Worm (Caenorhabditis elegans) whole organism, late embryonic: Measurements from ENCODE around the gene mtre-1.

Experiments used
- C08G9.2 ChIP-seq: sonication (generic microtip); optimal IDR thresholded peaks from 2 replicates; lab custom pipeline; 2016; ENCODE audit warnings: mild to moderate bottlenecking, missing genetic modification characterization, moderate library complexity, missing compliant biosample characterization
- C38D4.7 ChIP-seq: fragments of 200-800 bp; sonication (Bioruptor generic); optimal IDR thresholded peaks from 2 replicates; lab custom pipeline; 2018; ENCODE audit warnings: mild to moderate bottlenecking, missing genetic modification characterization, moderate library complexity, missing compliant biosample characterization
- K02D7.2 ChIP-seq: sonication (generic microtip); optimal IDR thresholded peaks from 2 replicates; lab custom pipeline; 2017; ENCODE audit warnings: mild to moderate bottlenecking, missing genetic modification characterization, missing compliant biosample characterization
- K09A11.1 ChIP-seq: sonication (generic microtip); optimal IDR thresholded peaks from 2 replicates; lab custom pipeline; 2017; ENCODE audit warnings: antibody characterized with exemption, mild to moderate bottlenecking, missing genetic modification characterization, missing compliant biosample characterization; ENCODE audit not compliant: insufficient read depth
- T23F11.4 ChIP-seq: fragments of 200-800 bp; sonication (Bioruptor generic); optimal IDR thresholded peaks from 2 replicates; lab custom pipeline; 2018; ENCODE audit warnings: mild to moderate bottlenecking, missing genetic modification characterization, missing compliant biosample characterization
- Y22D7AL.16 ChIP-seq: sonication (generic microtip); optimal IDR thresholded peaks from 2 replicates; lab custom pipeline; 2016; ENCODE audit warnings: missing genetic modification characterization, missing compliant biosample characterization
- ama-1 ChIP-seq: fragments of 150-350 bp; optimal IDR thresholded peaks from 2 replicates; lab custom pipeline; 2014
- ceh-14 ChIP-seq: sonication (generic microtip); optimal IDR thresholded peaks from 2 replicates; lab custom pipeline; 2016; ENCODE audit warnings: missing genotype, missing genetic modification characterization, missing compliant biosample characterization
- ceh-18 ChIP-seq: sonication (generic microtip); optimal IDR thresholded peaks from 2 replicates; lab custom pipeline; 2016; ENCODE audit warnings: missing genetic modification characterization, missing compliant biosample characterization
- ceh-19 ChIP-seq: fragments of 200-800 bp; sonication (Bioruptor generic); optimal IDR thresholded peaks from 2 replicates; lab custom pipeline; 2018; ENCODE audit warnings: mild to moderate bottlenecking, missing genetic modification characterization, missing compliant biosample characterization
- ceh-2 ChIP-seq: sonication (generic microtip); optimal IDR thresholded peaks from 2 replicates; lab custom pipeline; 2016; ENCODE audit warnings: missing genotype, missing genetic modification characterization, missing compliant biosample characterization
- ceh-22 ChIP-seq: sonication (generic microtip); optimal IDR thresholded peaks from 2 replicates; lab custom pipeline; 2017; ENCODE audit warnings: missing biosample characterization, missing genetic modification characterization
- ceh-30 ChIP-seq: fragments of 150-350 bp; optimal IDR thresholded peaks from 2 replicates; lab custom pipeline; 2014; ENCODE audit warnings: missing biosample characterization, missing genetic modification characterization
- ceh-31 ChIP-seq: sonication (generic microtip); optimal IDR thresholded peaks from 2 replicates; lab custom pipeline; 2016; ENCODE audit warnings: missing genetic modification characterization, missing compliant biosample characterization
- ceh-34 ChIP-seq: sonication (generic microtip); optimal IDR thresholded peaks from 2 replicates; lab custom pipeline; 2016; ENCODE audit warnings: mild to moderate bottlenecking, missing genetic modification characterization, missing compliant biosample characterization
- ceh-48 ChIP-seq: sonication (generic microtip); optimal IDR thresholded peaks from 2 replicates; lab custom pipeline; 2016; ENCODE audit warnings: missing genetic modification characterization, inconsistent platforms, missing compliant biosample characterization
- ceh-6 ChIP-seq: fragments of 200-800 bp; sonication (Bioruptor generic); optimal IDR thresholded peaks from 2 replicates; lab custom pipeline; 2018; ENCODE audit warnings: mild to moderate bottlenecking, missing genetic modification characterization, missing compliant biosample characterization
- che-1 ChIP-seq: sonication (generic microtip); optimal IDR thresholded peaks from 2 replicates; lab custom pipeline; 2016; ENCODE audit warnings: mild to moderate bottlenecking, missing genetic modification characterization, missing compliant biosample characterization
- dve-1 ChIP-seq: sonication (generic microtip); optimal IDR thresholded peaks from 2 replicates; lab custom pipeline; 2017; ENCODE audit warnings: antibody characterized with exemption, mild to moderate bottlenecking, missing genetic modification characterization, missing compliant biosample characterization
- elt-2 ChIP-seq: sonication (generic microtip); optimal IDR thresholded peaks from 2 replicates; lab custom pipeline; 2016; ENCODE audit warnings: missing genetic modification reagents, missing genetic modification characterization, missing compliant biosample characterization
- elt-4 ChIP-seq: sonication (generic microtip); optimal IDR thresholded peaks from 2 replicates; lab custom pipeline; 2016; ENCODE audit warnings: missing genetic modification characterization, missing compliant biosample characterization
- ets-4 ChIP-seq: sonication (generic microtip); optimal IDR thresholded peaks from 2 replicates; lab custom pipeline; 2016; ENCODE audit warnings: missing genetic modification characterization, missing compliant biosample characterization
- eyg-1 ChIP-seq: sonication (generic microtip); optimal IDR thresholded peaks from 2 replicates; lab custom pipeline; 2016; ENCODE audit warnings: missing genotype, missing genetic modification characterization, missing compliant biosample characterization
- fax-1 ChIP-seq: sonication (generic microtip); optimal IDR thresholded peaks from 2 replicates; lab custom pipeline; 2016; ENCODE audit warnings: missing genotype, missing genetic modification characterization, missing compliant biosample characterization
- fkh-10 ChIP-seq: fragments of 150-350 bp; optimal IDR thresholded peaks from 2 replicates; lab custom pipeline; 2014; ENCODE audit warnings: missing biosample characterization, missing genetic modification reagents, missing genetic modification characterization
- fkh-6 ChIP-seq: sonication (generic microtip); optimal IDR thresholded peaks from 2 replicates; lab custom pipeline; 2016; ENCODE audit warnings: missing genetic modification characterization, missing compliant biosample characterization
- gmeb-2 ChIP-seq: sonication (generic microtip); optimal IDR thresholded peaks from 2 replicates; lab custom pipeline; 2016; ENCODE audit warnings: missing genetic modification characterization, inconsistent platforms, missing compliant biosample characterization
- hlh-13 ChIP-seq: fragments of 200-800 bp; sonication (Bioruptor generic); optimal IDR thresholded peaks from 2 replicates; lab custom pipeline; 2018; ENCODE audit warnings: mild to moderate bottlenecking, missing genetic modification characterization, missing compliant biosample characterization
- hlh-15 ChIP-seq: sonication (generic microtip); optimal IDR thresholded peaks from 2 replicates; lab custom pipeline; 2016; ENCODE audit warnings: missing genetic modification characterization, missing compliant biosample characterization
- hlh-30 ChIP-seq: sonication (generic microtip); optimal IDR thresholded peaks from 2 replicates; lab custom pipeline; 2017; ENCODE audit warnings: antibody characterized with exemption, missing genetic modification characterization, missing compliant biosample characterization; ENCODE audit not compliant: insufficient read depth
- hlh-6 ChIP-seq: sonication (generic microtip); optimal IDR thresholded peaks from 2 replicates; lab custom pipeline; 2016; ENCODE audit warnings: missing genotype, missing genetic modification characterization, missing compliant biosample characterization
- lim-6 ChIP-seq: sonication (generic microtip); optimal IDR thresholded peaks from 2 replicates; lab custom pipeline; 2016; ENCODE audit warnings: missing genetic modification characterization, missing compliant biosample characterization
- madf-2 ChIP-seq: sonication (generic microtip); optimal IDR thresholded peaks from 2 replicates; lab custom pipeline; 2017; ENCODE audit warnings: missing genetic modification characterization, missing compliant biosample characterization
- nfya-1 ChIP-seq: sonication (generic microtip); optimal IDR thresholded peaks from 2 replicates; lab custom pipeline; 2017; ENCODE audit warnings: missing genetic modification characterization, mild to moderate bottlenecking, missing compliant biosample characterization, antibody characterized with exemption, moderate library complexity
- nhr-232 ChIP-seq: sonication (generic microtip); optimal IDR thresholded peaks from 2 replicates; lab custom pipeline; 2016; ENCODE audit warnings: missing genetic modification characterization, missing compliant biosample characterization
- npax-4 ChIP-seq: sonication (generic microtip); optimal IDR thresholded peaks from 2 replicates; lab custom pipeline; 2016; ENCODE audit warnings: missing genetic modification characterization, missing compliant biosample characterization
- odd-2 ChIP-seq: sonication (generic microtip); optimal IDR thresholded peaks from 2 replicates; lab custom pipeline; 2017; ENCODE audit warnings: antibody characterized with exemption, mild to moderate bottlenecking, missing genetic modification characterization, missing compliant biosample characterization
- pag-3 ChIP-seq: sonication (generic microtip); optimal IDR thresholded peaks from 2 replicates; lab custom pipeline; 2016; ENCODE audit warnings: missing compliant biosample characterization, missing genetic modification characterization, borderline replicate concordance
- pat-9 ChIP-seq: fragments of 200-800 bp; sonication (Bioruptor generic); optimal IDR thresholded peaks from 2 replicates; lab custom pipeline; 2018; ENCODE audit warnings: mild to moderate bottlenecking, missing genetic modification characterization, moderate library complexity, missing compliant biosample characterization
- pha-2 ChIP-seq: sonication (generic microtip); optimal IDR thresholded peaks from 2 replicates; lab custom pipeline; 2017; ENCODE audit warnings: mild to moderate bottlenecking, missing genetic modification characterization, missing compliant biosample characterization
- pha-4 ChIP-seq: fragments of 150-350 bp; optimal IDR thresholded peaks from 2 replicates; lab custom pipeline; 2018; ENCODE audit warnings: missing biosample characterization, missing genetic modification reagents, missing genetic modification characterization
- pros-1 ChIP-seq: fragments of 150-350 bp; optimal IDR thresholded peaks from 2 replicates; lab custom pipeline; 2014; ENCODE audit warnings: missing biosample characterization, missing genetic modification reagents, missing genetic modification characterization
- ref-2 ChIP-seq: sonication (generic microtip); optimal IDR thresholded peaks from 2 replicates; lab custom pipeline; 2016; ENCODE audit warnings: missing genetic modification characterization, missing compliant biosample characterization
- rnt-1 ChIP-seq: sonication (generic microtip); optimal IDR thresholded peaks from 2 replicates; lab custom pipeline; 2016; ENCODE audit warnings: missing genetic modification characterization, missing compliant biosample characterization
- sdc-2 ChIP-seq: sonication (generic microtip); optimal IDR thresholded peaks from 2 replicates; lab custom pipeline; 2016; ENCODE audit warnings: missing genotype, missing genetic modification characterization, missing compliant biosample characterization
- sox-2 ChIP-seq: fragments of 200-800 bp; sonication (Bioruptor generic); IDR thresholded peaks from 2 replicates; pipeline ENCODE4 v1.3.6; 2022; ENCODE audit warnings: missing genetic modification reagents, missing genetic modification characterization, missing compliant biosample characterization
- tbx-2 ChIP-seq: sonication (generic microtip); optimal IDR thresholded peaks from 2 replicates; lab custom pipeline; 2016; ENCODE audit warnings: missing genetic modification characterization, missing compliant biosample characterization
- tbx-7 ChIP-seq: sonication (generic microtip); optimal IDR thresholded peaks from 2 replicates; lab custom pipeline; 2016; ENCODE audit warnings: missing genotype, missing genetic modification characterization, missing compliant biosample characterization
- ttx-3 ChIP-seq: sonication (generic microtip); optimal IDR thresholded peaks from 2 replicates; lab custom pipeline; 2016; ENCODE audit warnings: missing genetic modification reagents, missing genetic modification characterization, missing compliant biosample characterization
- unc-3 ChIP-seq, 2 experiments: fragments of 200-800 bp in 1 of 2; sonication (Bioruptor generic) in 1 of 2; sonication (generic microtip) in 1 of 2; conservative IDR thresholded peaks in 1 of 2; optimal IDR thresholded peaks in 1 of 2; 2 replicates each; pipeline versions ENCODE4 v1.3.6 to Lab custom; 2016 to 2022; ENCODE audit warnings: missing compliant biosample characterization in 2 of 2, missing genetic modification characterization in 2 of 2, missing genetic modification reagents in 1 of 2
- unc-86 ChIP-seq: sonication (generic microtip); optimal IDR thresholded peaks from 2 replicates; lab custom pipeline; 2016; ENCODE audit warnings: missing genetic modification characterization, missing compliant biosample characterization
- zip-5 ChIP-seq: sonication (generic microtip); optimal IDR thresholded peaks from 2 replicates; lab custom pipeline; 2016; ENCODE audit warnings: missing genetic modification characterization, missing compliant biosample characterization
- ztf-16 ChIP-seq: sonication (generic microtip); optimal IDR thresholded peaks from 2 replicates; lab custom pipeline; 2017; ENCODE audit warnings: missing genetic modification characterization, missing compliant biosample characterization

mtre-1 gene

DNA sequence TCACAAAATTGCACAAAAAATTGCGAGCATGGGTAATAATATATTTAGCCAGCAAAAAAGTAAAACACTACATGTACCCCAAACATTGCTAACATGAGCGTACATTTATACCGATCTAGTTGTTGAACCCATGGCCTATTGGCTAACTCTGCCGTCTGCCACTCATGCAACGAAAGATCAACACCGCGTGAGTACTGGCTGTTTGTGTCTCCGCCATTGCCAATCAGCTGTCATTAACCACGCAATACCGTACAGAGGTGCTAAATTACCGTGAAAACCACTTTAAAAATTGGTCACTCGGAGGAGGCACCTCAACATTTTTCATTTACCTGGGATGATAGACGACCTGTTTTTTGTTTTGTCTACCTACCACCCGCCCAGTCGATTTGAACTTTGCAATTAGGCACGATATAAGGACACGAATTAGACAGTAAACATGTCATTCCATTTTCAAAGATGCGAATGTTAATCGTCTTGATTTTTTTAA lies 25.0 kb upstream of the mtre-1 start, which contains the start of gene K02C4.2:
Gene K02C4.2 (plus strand): TSS at position 437 of the 487 bp plus-strand sequence.
- no peak for TF ChIP-seq ama-1
- peak; percentile 9 for TF ChIP-seq tbx-7 (tag; lab: Kevin White, UChicago)
- peak; percentile 9 for TF ChIP-seq fax-1 (tag; lab: Kevin White, UChicago)
- TF ChIP-seq fkh-10: no peak
- TF ChIP-seq ets-4 (tag; lab: Kevin White, UChicago): no peak
- TF ChIP-seq K02D7.2 (tag; lab: Kevin White, UChicago): peak; percentile 5
- no peak for TF ChIP-seq rnt-1 (tag; lab: Kevin White, UChicago)
- TF ChIP-seq gmeb-2 (tag; lab: Kevin White, UChicago): no peak
- TF ChIP-seq C38D4.7 (GFP tag; lab: Kevin White, UChicago): peak; percentile 55
- TF ChIP-seq pha-2: peak; percentile 21
- peak; percentile 6 for TF ChIP-seq ceh-2 (tag; lab: Kevin White, UChicago)
- TF ChIP-seq pat-9 (tag; lab: Kevin White, UChicago): peak; percentile 80
- peak; percentile 78 for TF ChIP-seq ceh-6 (GFP tag; lab: Kevin White, UChicago)
- peak; percentile 40 for TF ChIP-seq ceh-14 (tag; lab: Kevin White, UChicago)
- peak; percentile 12 for TF ChIP-seq odd-2 (tag; lab: Kevin White, UChicago)
- TF ChIP-seq sdc-2 (tag; lab: Kevin White, UChicago): no peak
- no peak for TF ChIP-seq hlh-15 (tag; lab: Kevin White, UChicago)
- no peak for TF ChIP-seq Y22D7AL.16 (tag; lab: Kevin White, UChicago)
- TF ChIP-seq nhr-232 (tag; lab: Kevin White, UChicago): peak; percentile 64
- no peak for TF ChIP-seq elt-4 (tag; lab: Kevin White, UChicago)
- peak; percentile 45 for TF ChIP-seq T23F11.4 (GFP tag; lab: Kevin White, UChicago)
- TF ChIP-seq nfya-1: peak; percentile 51
- TF ChIP-seq hlh-6 (tag; lab: Kevin White, UChicago): peak; percentile 76
- TF ChIP-seq unc-3 (GFP tag; conservative IDR thresholded peaks at IDR 0.05; lab: Robert Waterston, UW): no peak
- no peak for TF ChIP-seq unc-3 (tag; optimal IDR thresholded peaks at IDR 0.05; lab: Kevin White, UChicago)
- TF ChIP-seq ceh-34: peak; percentile 52
- peak; percentile 57 for TF ChIP-seq ceh-18 (tag; lab: Kevin White, UChicago)
- TF ChIP-seq hlh-13 (GFP tag; lab: Kevin White, UChicago): peak; percentile 57
- TF ChIP-seq sox-2 (GFP tag; lab: Robert Waterston, UW): no peak
- peak; percentile 67 for TF ChIP-seq ztf-16 (tag; lab: Kevin White, UChicago)
- peak; percentile 10 for TF ChIP-seq ceh-31 (tag; lab: Kevin White, UChicago)
- no peak for TF ChIP-seq pha-4 (tag; lab: Kevin White, UChicago)
- no peak for TF ChIP-seq ceh-30 (tag; lab: Kevin White, UChicago)
- no peak for TF ChIP-seq madf-2 (tag; lab: Kevin White, UChicago)
- peak; percentile 18 for TF ChIP-seq npax-4 (tag; lab: Kevin White, UChicago)
- no peak for TF ChIP-seq zip-5 (tag; lab: Kevin White, UChicago)
- no peak for TF ChIP-seq pros-1 (tag; lab: Kevin White, UChicago)
- TF ChIP-seq tbx-2 (tag; lab: Kevin White, UChicago): peak; percentile 73
- TF ChIP-seq eyg-1 (tag; lab: Kevin White, UChicago): peak; percentile 52
- peak; percentile 76 for TF ChIP-seq dve-1
- TF ChIP-seq elt-2 (tag; lab: Kevin White, UChicago): peak; percentile 82
- peak; percentile 59 for TF ChIP-seq ref-2 (tag; lab: Kevin White, UChicago)
- TF ChIP-seq K09A11.1 (tag; lab: Kevin White, UChicago): peak; percentile 63
- TF ChIP-seq ceh-48 (tag; lab: Kevin White, UChicago): peak; percentile 17
- peak; percentile 71 for TF ChIP-seq che-1 (tag; lab: Kevin White, UChicago)
- peak; percentile 48 for TF ChIP-seq C08G9.2 (tag; lab: Kevin White, UChicago)
- TF ChIP-seq hlh-30 (tag; lab: Kevin White, UChicago): peak; percentile 55
- peak; percentile 40 for TF ChIP-seq ttx-3
- no peak for TF ChIP-seq ceh-19 (GFP tag; lab: Kevin White, UChicago)
- no peak for TF ChIP-seq pag-3 (tag; lab: Kevin White, UChicago)
- no peak for TF ChIP-seq lim-6 (tag; lab: Kevin White, UChicago)
- peak; percentile 46 for TF ChIP-seq fkh-6 (tag; lab: Kevin White, UChicago)
- peak; percentile 37 for TF ChIP-seq unc-86
- peak; percentile 45 for TF ChIP-seq ceh-22 (tag; lab: Kevin White, UChicago)
